Fruit fly (Drosophila melanogaster) whole organism, embryonic: ENCODE measurements around the gene mRpL27.

ENCODE experiments used
- Ada2b ChIP-seq: fragments of 200-800 bp; sonication (Bioruptor generic); IDR thresholded peaks from 2 replicates; pipeline ENCODE4 v1.3.6; 2022; ENCODE audit warnings: missing biosample characterization, missing genetic modification characterization
- Awh ChIP-seq: fragments of 200-800 bp; sonication (Bioruptor generic); IDR thresholded peaks from 2 replicates; pipeline ENCODE4, ENCODE4 v1.3.6; 2022; ENCODE audit warnings: missing biosample characterization, missing genetic modification characterization
- BtbVII ChIP-seq: fragments of 200-800 bp; sonication (Bioruptor generic); optimal IDR thresholded peaks from 3 replicates; lab custom pipeline; 2017; ENCODE audit warnings: missing biosample characterization, mild to moderate bottlenecking, missing genetic modification characterization
- C15 ChIP-seq: fragments of 200-800 bp; sonication (Bioruptor generic); IDR thresholded peaks from 3 replicates; pipeline ENCODE4 v1.3.6; 2022; ENCODE audit warnings: missing biosample characterization, missing genetic modification characterization
- CG11696 ChIP-seq: fragments of 200-800 bp; sonication (Bioruptor generic); IDR thresholded peaks from 2 replicates; pipeline ENCODE4 v1.3.6; 2022; ENCODE audit warnings: missing biosample characterization, missing genetic modification characterization
- CG13424 ChIP-seq: fragments of 200-800 bp; sonication (Bioruptor generic); optimal IDR thresholded peaks from 2 replicates; lab custom pipeline; 2019; ENCODE audit warnings: missing biosample characterization, mild to moderate bottlenecking, missing genetic modification characterization, moderate library complexity
- CG13624 ChIP-seq: fragments of 200-800 bp; sonication (Bioruptor generic); optimal IDR thresholded peaks from 2 replicates; lab custom pipeline; 2016; ENCODE audit warnings: missing biosample characterization, missing genetic modification characterization
- CG14667 ChIP-seq: fragments of 200-800 bp; sonication (Bioruptor generic); IDR thresholded peaks from 2 replicates; pipeline ENCODE4 v1.3.6; 2022; ENCODE audit warnings: missing biosample characterization, missing genetic modification characterization
- CG15011 ChIP-seq: fragments of 200-800 bp; sonication (Bioruptor generic); optimal IDR thresholded peaks from 3 replicates; lab custom pipeline; 2018; ENCODE audit warnings: missing biosample characterization, mild to moderate bottlenecking, missing genetic modification characterization
- CG16863 ChIP-seq: fragments of 200-800 bp; sonication (Bioruptor generic); optimal IDR thresholded peaks from 3 replicates; lab custom pipeline; 2016; ENCODE audit warnings: missing biosample characterization, missing genetic modification characterization
- CG17802 ChIP-seq: fragments of 200-800 bp; sonication (Bioruptor generic); optimal IDR thresholded peaks from 2 replicates; lab custom pipeline; 2018; ENCODE audit warnings: missing biosample characterization, mild to moderate bottlenecking, missing genetic modification characterization, moderate library complexity
- CG1792 ChIP-seq: fragments of 200-800 bp; sonication (Bioruptor generic); optimal IDR thresholded peaks from 2 replicates; lab custom pipeline; 2016; ENCODE audit warnings: missing biosample characterization, missing genetic modification characterization
- CG2889 ChIP-seq: fragments of 200-800 bp; sonication (Bioruptor generic); IDR thresholded peaks from 3 replicates; pipeline ENCODE4 v1.3.6; 2022; ENCODE audit warnings: missing biosample characterization, missing genetic modification characterization
- CG33557 ChIP-seq: fragments of 200-800 bp; sonication (Bioruptor generic); optimal IDR thresholded peaks from 2 replicates; lab custom pipeline; 2019; ENCODE audit warnings: missing biosample characterization, mild to moderate bottlenecking, missing genetic modification characterization, moderate library complexity
- CG42726 ChIP-seq: fragments of 200-800 bp; sonication (Bioruptor generic); IDR thresholded peaks from 2 replicates; pipeline ENCODE4 v1.3.6; 2022; ENCODE audit warnings: missing biosample characterization, missing genetic modification characterization; ENCODE audit not compliant: partially characterized antibody
- CG4707 ChIP-seq: fragments of 200-800 bp; sonication (Bioruptor generic); optimal IDR thresholded peaks from 2 replicates; lab custom pipeline; 2018; ENCODE audit warnings: missing biosample characterization, mild to moderate bottlenecking, missing genetic modification characterization, moderate library complexity
- CG4730 ChIP-seq: fragments of 200-800 bp; sonication (Bioruptor generic); IDR thresholded peaks from 2 replicates; pipeline ENCODE4 v1.3.6; 2022; ENCODE audit warnings: missing biosample characterization, missing genetic modification characterization
- CG4820 ChIP-seq: fragments of 200-800 bp; sonication (Bioruptor generic); optimal IDR thresholded peaks from 3 replicates; lab custom pipeline; 2016; ENCODE audit warnings: missing biosample characterization, missing genetic modification characterization
- CG6654 ChIP-seq: fragments of 200-800 bp; sonication (Bioruptor generic); optimal IDR thresholded peaks from 2 replicates; lab custom pipeline; 2017; ENCODE audit warnings: missing biosample characterization, mild to moderate bottlenecking, missing genetic modification characterization
- CG7271 ChIP-seq: fragments of 200-800 bp; sonication (Bioruptor generic); optimal IDR thresholded peaks from 2 replicates; lab custom pipeline; 2018; ENCODE audit warnings: missing biosample characterization, mild to moderate bottlenecking, missing genetic modification characterization, moderate library complexity
- CG7357 ChIP-seq: fragments of 200-800 bp; sonication (Bioruptor generic); IDR thresholded peaks from 3 replicates; pipeline ENCODE4 v1.3.6; 2022; ENCODE audit warnings: missing biosample characterization, missing genetic modification characterization
- CG7928 ChIP-seq: fragments of 200-800 bp; sonication (Bioruptor generic); optimal IDR thresholded peaks from 2 replicates; lab custom pipeline; 2017; ENCODE audit warnings: missing biosample characterization, mild to moderate bottlenecking, missing genetic modification characterization
- CG8765 ChIP-seq: fragments of 200-800 bp; sonication (Bioruptor generic); IDR thresholded peaks from 2 replicates; pipeline ENCODE4 v1.3.6; 2022; ENCODE audit warnings: missing biosample characterization, missing genetic modification characterization
- Camta ChIP-seq: fragments of 200-800 bp; sonication (Bioruptor generic); optimal IDR thresholded peaks from 2 replicates; lab custom pipeline; 2016; ENCODE audit warnings: missing biosample characterization, missing genetic modification characterization
- Dad ChIP-seq: fragments of 200-800 bp; sonication (Bioruptor generic); optimal IDR thresholded peaks from 3 replicates; lab custom pipeline; 2016; ENCODE audit warnings: missing biosample characterization, missing genetic modification characterization
- Dek ChIP-seq: fragments of 200-800 bp; sonication (Bioruptor generic); optimal IDR thresholded peaks from 3 replicates; lab custom pipeline; 2019; ENCODE audit warnings: missing biosample characterization, mild to moderate bottlenecking, missing genetic modification characterization, moderate library complexity
- Fer1 ChIP-seq: fragments of 200-800 bp; sonication (Bioruptor generic); optimal IDR thresholded peaks from 2 replicates; lab custom pipeline; 2017; ENCODE audit warnings: missing biosample characterization, mild to moderate bottlenecking, missing genetic modification characterization
- HHEX ChIP-seq: fragments of 200-800 bp; sonication (Bioruptor generic); optimal IDR thresholded peaks from 3 replicates; lab custom pipeline; 2017; ENCODE audit warnings: missing biosample characterization, mild to moderate bottlenecking, missing genetic modification characterization, missing genetic modification reagents
- Hand ChIP-seq: fragments of 200-800 bp; sonication (Bioruptor generic); optimal IDR thresholded peaks from 2 replicates; lab custom pipeline; 2017; ENCODE audit warnings: mild to moderate bottlenecking, missing biosample characterization, missing genetic modification reagents, missing genetic modification characterization
- HmgD ChIP-seq: fragments of 200-800 bp; sonication (Bioruptor generic); optimal IDR thresholded peaks from 3 replicates; lab custom pipeline; 2016; ENCODE audit warnings: missing biosample characterization, missing genetic modification characterization
- Hr51 ChIP-seq, 2 experiments: fragments of 200-800 bp; sonication (Bioruptor generic); optimal IDR thresholded peaks; 2 replicates in 1 of 2; 3 replicates in 1 of 2; lab custom pipeline; 2016 to 2018; ENCODE audit warnings: missing biosample characterization in 2 of 2, missing genetic modification characterization in 2 of 2, mild to moderate bottlenecking in 1 of 2, moderate library complexity in 1 of 2
- Mrtf ChIP-seq: fragments of 200-800 bp; sonication (Bioruptor generic); IDR thresholded peaks from 3 replicates; pipeline ENCODE4 v1.3.6; 2022; ENCODE audit warnings: missing biosample characterization, missing genetic modification characterization
- Nf-YA ChIP-seq: fragments of 200-800 bp; sonication (Bioruptor generic); IDR thresholded peaks from 2 replicates; pipeline ENCODE4 v1.3.6; 2022; ENCODE audit warnings: missing biosample characterization, missing genetic modification characterization
- Optix ChIP-seq: fragments of 200-800 bp; sonication (Bioruptor generic); IDR thresholded peaks from 3 replicates; pipeline ENCODE4 v1.3.6; 2022; ENCODE audit warnings: missing biosample characterization, missing genetic modification characterization
- Rx ChIP-seq: fragments of 200-800 bp; sonication (Bioruptor generic); IDR thresholded peaks from 2 replicates; pipeline ENCODE4 v1.3.6; 2022; ENCODE audit warnings: missing biosample characterization, missing genetic modification characterization
- Usf ChIP-seq: fragments of 200-800 bp; sonication (Bioruptor generic); optimal IDR thresholded peaks from 2 replicates; lab custom pipeline; 2017; ENCODE audit warnings: missing genotype, missing biosample characterization, missing genetic modification characterization
- cas ChIP-seq: fragments of 200-800 bp; sonication (Bioruptor generic); IDR thresholded peaks from 2 replicates; pipeline ENCODE4 v1.3.6; 2022; ENCODE audit warnings: missing biosample characterization, missing genetic modification characterization
- crc ChIP-seq: fragments of 200-800 bp; sonication (Bioruptor generic); optimal IDR thresholded peaks from 2 replicates; lab custom pipeline; 2016; ENCODE audit warnings: missing biosample characterization, missing genetic modification characterization
- ewg ChIP-seq: fragments of 200-800 bp; sonication (Bioruptor generic); optimal IDR thresholded peaks from 3 replicates; lab custom pipeline; 2017; ENCODE audit warnings: mild to moderate bottlenecking, missing biosample characterization, missing genetic modification reagents, missing genetic modification characterization
- fru ChIP-seq: fragments of >200 bp; optimal IDR thresholded peaks from 2 replicates; lab custom pipeline; 2017
- gce ChIP-seq: fragments of 200-800 bp; sonication (Bioruptor generic); IDR thresholded peaks from 3 replicates; pipeline ENCODE4 v1.3.6; 2022; ENCODE audit warnings: missing biosample characterization, missing genetic modification characterization
- gcm2 ChIP-seq: fragments of 200-800 bp; sonication (Bioruptor generic); optimal IDR thresholded peaks from 2 replicates; lab custom pipeline; 2016; ENCODE audit warnings: missing biosample characterization, missing genetic modification characterization
- oc ChIP-seq: fragments of 200-800 bp; sonication (Bioruptor generic); optimal IDR thresholded peaks from 2 replicates; lab custom pipeline; 2018; ENCODE audit warnings: missing biosample characterization, mild to moderate bottlenecking, missing genetic modification characterization, moderate library complexity
- pita ChIP-seq: fragments of 200-800 bp; sonication (Bioruptor generic); optimal IDR thresholded peaks from 2 replicates; lab custom pipeline; 2017; ENCODE audit warnings: missing biosample characterization, mild to moderate bottlenecking, missing genetic modification characterization
- toy ChIP-seq: fragments of 200-800 bp; sonication (Bioruptor generic); IDR thresholded peaks from 2 replicates; pipeline ENCODE4 v1.3.6; 2022; ENCODE audit warnings: missing biosample characterization, missing genetic modification characterization
- ttk ChIP-seq: fragments of 200-800 bp; sonication (Bioruptor generic); IDR thresholded peaks from 2 replicates; pipeline ENCODE4 v2.1.2; 2022; ENCODE audit warnings: missing biosample characterization, missing genetic modification characterization

mRpL27 gene

DNA sequence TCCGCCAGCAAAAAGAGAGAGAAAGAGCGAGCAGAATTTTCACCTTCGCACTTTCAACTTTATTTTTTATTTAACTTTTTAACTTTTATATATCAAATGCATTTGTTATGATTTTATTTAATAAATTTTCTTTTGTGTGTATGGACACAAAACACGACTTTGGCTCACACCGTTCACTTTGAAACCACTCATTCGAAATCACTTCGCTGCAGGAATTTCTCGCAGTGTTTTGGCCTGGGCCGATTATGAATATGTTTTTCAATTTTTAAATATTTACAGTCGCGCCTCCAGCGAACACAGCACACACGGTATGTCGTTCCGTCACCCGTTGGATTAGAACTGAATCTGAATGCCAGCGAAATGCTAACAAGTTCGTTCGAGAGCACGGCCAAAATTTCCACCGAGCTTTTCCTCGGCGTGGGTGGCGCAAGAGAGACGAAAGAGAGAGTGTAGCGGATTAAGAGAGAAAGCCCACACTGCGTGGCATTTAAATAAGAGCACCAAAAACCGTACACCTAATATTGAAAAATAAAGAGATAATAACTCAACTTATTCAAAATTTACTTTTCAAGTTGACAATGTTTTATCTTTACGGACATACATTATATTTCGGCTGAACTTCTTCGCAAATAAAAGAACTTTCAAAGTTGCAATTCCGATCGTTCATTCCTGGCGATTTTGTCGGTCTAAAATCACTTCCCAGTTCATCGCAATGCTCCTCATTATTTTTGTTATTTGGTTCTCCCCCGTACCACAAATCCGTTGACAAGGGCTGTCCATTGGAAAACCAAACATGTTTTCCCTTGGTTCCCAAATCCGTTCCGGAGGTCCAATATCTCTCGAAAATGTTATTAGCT, 18.3 kb downstream of the mRpL27 start, which contains the start of gene CG15431 (continued):
- TF ChIP-seq fru (lab: Kevin White, UChicago) (no peak), HmgD (GFP tag; lab: Kevin White, UChicago) (no peak), CG7271 (tag; lab: Kevin White, UChicago) (no peak), ewg (GFP tag; lab: Kevin White, UChicago) (peak; percentile 65), CG15011 (GFP tag; lab: Kevin White, UChicago) (no peak), Camta (GFP tag; lab: Kevin White, UChicago) (no peak), oc (tag; lab: Kevin White, UChicago) (no peak), pita (GFP tag; lab: Kevin White, UChicago) (no peak), Hand (GFP tag; lab: Kevin White, UChicago) (peak; percentile 19), Mrtf (GFP tag; lab: Robert Waterston, UW) (peak; percentile 67; the same call in 1 of the 3 replicates), Hr51 (GFP tag; optimal IDR thresholded peaks at IDR 0.05; lab: Kevin White, UChicago) (peak; percentile 52 to 62), CG11696 (GFP tag; lab: Robert Waterston, UW) (no peak), Fer1 (GFP tag; lab: Kevin White, UChicago) (peak; percentile 67), Ada2b (peak; percentile 55; the same call in 1 of the 2 replicates), CG6654 (GFP tag; lab: Kevin White, UChicago) (no peak), Dad (GFP tag; lab: Kevin White, UChicago) (no peak), Rx (GFP tag; lab: Robert Waterston, UW) (peak; percentile 67), Awh (no peak), CG4707 (GFP tag; lab: Kevin White, UChicago) (no peak), gcm2 (GFP tag; lab: Kevin White, UChicago) (peak; percentile 18), CG4730 (no peak), CG14667 (GFP tag; lab: Robert Waterston, UW) (0 out of 2 replicates have a peak, but pooled peaks have one; percentile 8), C15 (GFP tag; lab: Robert Waterston, UW) (peak; percentile 46; the same call in 1 of the 3 replicates), CG4820 (GFP tag; lab: Kevin White, UChicago) (peak; percentile 25), crc (GFP tag; lab: Kevin White, UChicago) (no peak), CG33557 (GFP tag; lab: Kevin White, UChicago) (no peak), toy (GFP tag; lab: Robert Waterston, UW) (no peak), CG1792 (GFP tag; lab: Kevin White, UChicago) (no peak), CG16863 (no peak), BtbVII (GFP tag; lab: Kevin White, UChicago) (peak; percentile 43), CG7357 (no peak), Dek (tag; lab: Kevin White, UChicago) (peak; percentile 68), HHEX (GFP tag; lab: Kevin White, UChicago) (peak; percentile 66), CG2889 (peak; percentile 16; the same call in 1 of the 3 replicates), CG7928 (no peak), cas (no peak), Optix (GFP tag; lab: Robert Waterston, UW) (0 out of 3 replicates have a peak, but pooled peaks have one; percentile 50), CG42726 (GFP tag; lab: Robert Waterston, UW) (0 out of 2 replicates have a peak, but pooled peaks have one; percentile 15), Nf-YA (GFP tag; lab: Robert Waterston, UW) (peak; percentile 62; the same call in 1 of the 2 replicates), CG17802 (tag; lab: Kevin White, UChicago) (no peak), CG8765 (no peak), CG13424 (tag; lab: Kevin White, UChicago) (peak; percentile 44), Usf (no peak), CG13624 (GFP tag; lab: Kevin White, UChicago) (peak; percentile 25), ttk (peak; percentile 57), gce (no peak)
- TF ChIP-seq, all 482 proteins: peak for 215
